Worm (Caenorhabditis elegans): ENCODE results near the gene ttc-37.

- TF ChIP-seq fos-1 (tag; optimal IDR thresholded peaks at IDR 0.05) (no peak), elt-1 (tag; optimal IDR thresholded peaks at IDR 0.05) (no peak), mdl-1 (tag; optimal IDR thresholded peaks at IDR 0.05) (no peak), nhr-77 (tag; optimal IDR thresholded peaks at IDR 0.05) (no peak), ZK546.5 (tag; optimal IDR thresholded peaks at IDR 0.05) (no peak)
Measured at ce11 chrV:5237116-5237515, 32.8 kb downstream of the ttc-37 start, which contains the start of gene cest-35.2.
